Worm (Caenorhabditis elegans) whole organism, early embryonic: ENCODE measurements around the gene srf-3.

ENCODE experiments used
- B0310.2 ChIP-seq: sonication (generic microtip); optimal IDR thresholded peaks from 2 replicates; lab custom pipeline; 2016; ENCODE audit warnings: mild to moderate bottlenecking, missing genetic modification characterization, missing compliant biosample characterization
- F13C5.2 ChIP-seq: sonication (generic microtip); optimal IDR thresholded peaks from 2 replicates; lab custom pipeline; 2017; ENCODE audit warnings: mild to moderate bottlenecking, missing genetic modification characterization, inconsistent platforms, missing compliant biosample characterization
- aly-1 ChIP-seq: sonication (generic microtip); optimal IDR thresholded peaks from 2 replicates; lab custom pipeline; 2016; ENCODE audit warnings: missing genetic modification characterization, missing compliant biosample characterization
- ama-1 ChIP-seq: fragments of 150-350 bp; optimal IDR thresholded peaks from 2 replicates; lab custom pipeline; 2014
- ets-7 ChIP-seq: sonication (generic microtip); optimal IDR thresholded peaks from 2 replicates; lab custom pipeline; 2016; ENCODE audit warnings: missing genotype, missing genetic modification characterization, missing compliant biosample characterization
- flt-1 ChIP-seq: fragments of 200-800 bp; sonication (Bioruptor generic); IDR thresholded peaks from 2 replicates; pipeline ENCODE4 v1.3.6; 2022; ENCODE audit warnings: missing genetic modification characterization, missing compliant biosample characterization
- hmbx-1 ChIP-seq: sonication (generic microtip); optimal IDR thresholded peaks from 2 replicates; lab custom pipeline; 2016; ENCODE audit warnings: mild to moderate bottlenecking, missing genetic modification characterization, missing compliant biosample characterization
- hmg-4 ChIP-seq: fragments of 200-800 bp; sonication (Bioruptor generic); optimal IDR thresholded peaks from 2 replicates; lab custom pipeline; 2018; ENCODE audit warnings: mild to moderate bottlenecking, missing genetic modification characterization, missing compliant biosample characterization
- hnd-1 ChIP-seq: sonication (generic microtip); optimal IDR thresholded peaks from 2 replicates; lab custom pipeline; 2016; ENCODE audit warnings: missing genetic modification characterization, missing compliant biosample characterization
- pes-1 ChIP-seq: fragments of 200-800 bp; sonication (Bioruptor generic); IDR thresholded peaks from 2 replicates; pipeline ENCODE4 v1.3.6; 2022; ENCODE audit warnings: missing genetic modification reagents, missing genetic modification characterization, missing compliant biosample characterization
- scrt-1 ChIP-seq: fragments of 200-800 bp; sonication (Bioruptor generic); IDR thresholded peaks from 2 replicates; pipeline ENCODE4 v1.3.6; 2022; ENCODE audit warnings: missing genetic modification characterization, missing compliant biosample characterization
- sea-1 ChIP-seq: fragments of 200-800 bp; sonication (Bioruptor generic); conservative IDR thresholded peaks from 2 replicates; pipeline ENCODE4 v1.3.6; 2022; ENCODE audit warnings: missing genetic modification characterization, missing compliant biosample characterization
- tbx-11 ChIP-seq: fragments of 200-800 bp; sonication (Bioruptor generic); IDR thresholded peaks from 2 replicates; pipeline ENCODE4 v1.3.6; 2022; ENCODE audit warnings: missing genetic modification characterization, missing compliant biosample characterization

DNA sequence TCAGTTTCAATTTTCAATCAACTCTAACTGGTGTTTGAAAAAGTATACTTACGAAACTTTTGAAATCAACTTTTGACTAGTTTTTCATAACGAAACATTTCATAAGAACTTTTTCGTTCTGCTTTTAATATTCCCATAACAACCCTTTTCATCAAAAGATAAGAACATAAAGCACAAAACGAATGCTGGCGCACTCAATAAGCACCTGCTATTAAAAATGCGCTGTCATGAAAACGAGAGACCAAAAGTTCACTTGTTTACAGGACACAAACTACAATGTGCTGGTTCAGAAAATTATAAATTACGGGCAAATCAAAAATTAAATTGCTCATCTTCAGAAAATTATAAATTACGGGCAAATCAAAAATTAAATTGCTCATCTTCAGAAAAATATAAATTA lies 41.8 kb downstream of the srf-3 start:
- TF ChIP-seq hnd-1 (tag; lab: Kevin White, UChicago), result no peak
- TF ChIP-seq ama-1, result no peak
- no peak for TF ChIP-seq ets-7
- no peak for TF ChIP-seq flt-1 (GFP tag; lab: Robert Waterston, UW)
- TF ChIP-seq tbx-11 (GFP tag; lab: Robert Waterston, UW), result no peak
- no peak for TF ChIP-seq F13C5.2
- no peak for TF ChIP-seq pes-1
- no peak for TF ChIP-seq B0310.2 (tag; lab: Kevin White, UChicago)
- no peak for TF ChIP-seq hmbx-1 (tag; lab: Kevin White, UChicago)
- no peak for TF ChIP-seq scrt-1 (GFP tag; lab: Robert Waterston, UW)
- TF ChIP-seq aly-1 (tag; lab: Kevin White, UChicago), result no peak
- TF ChIP-seq sea-1 (GFP tag; lab: Robert Waterston, UW), result no peak
- no peak for TF ChIP-seq hmg-4 (GFP tag; lab: Kevin White, UChicago)
